Fruit fly (Drosophila melanogaster): Measurements from ENCODE around the gene emb.

DNA sequence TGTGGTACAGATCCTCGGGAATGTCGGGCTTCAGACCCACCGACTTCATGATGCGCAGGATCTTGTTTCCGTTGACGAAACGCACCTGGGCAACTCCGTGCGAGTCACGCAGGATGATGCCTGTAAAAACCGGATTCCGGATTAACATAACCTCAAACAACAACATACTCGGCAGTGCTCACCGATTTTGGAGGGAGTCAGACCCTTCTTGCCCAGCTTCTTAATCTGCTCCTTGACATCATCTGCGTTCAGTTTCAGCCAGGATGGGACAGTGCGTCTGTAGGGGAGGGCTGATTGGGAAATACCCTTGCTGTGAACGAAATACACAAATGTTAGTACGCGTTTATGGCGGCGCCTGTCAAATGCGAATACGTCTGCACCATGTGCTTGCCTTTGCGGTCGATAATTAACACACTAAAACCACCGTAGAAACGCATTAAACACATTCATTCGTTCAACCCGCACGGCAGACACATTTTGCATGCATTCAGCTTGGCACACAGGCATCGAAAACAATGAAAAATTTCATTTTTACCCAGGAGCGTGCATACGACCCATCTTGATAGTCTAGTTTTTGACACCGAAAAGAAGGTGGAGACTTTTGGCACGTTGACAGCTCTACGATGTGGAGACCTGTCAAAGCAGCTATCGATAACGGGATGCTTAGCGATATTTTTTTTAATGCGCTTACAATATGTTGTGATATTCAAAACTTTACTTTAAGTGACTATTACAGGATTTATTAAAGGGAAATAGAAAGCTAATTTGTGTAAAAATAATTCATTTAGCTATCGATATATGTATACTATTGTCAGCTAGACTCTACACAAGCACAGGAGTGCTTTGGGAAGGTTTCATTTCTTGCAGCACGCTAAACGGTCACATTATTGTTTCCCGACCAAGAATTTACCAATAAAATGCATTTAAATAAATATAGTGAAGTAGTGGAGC, 39.1 kb upstream of the emb start, which contains the start of the genes RpS13 and CSN8:
- no peak for TF ChIP-seq Ets21C (GFP tag; optimal IDR thresholded peaks at IDR 0.05)
- no peak for TF ChIP-seq Eip75B (GFP tag; optimal IDR thresholded peaks at IDR 0.05)
- TF ChIP-seq acj6 (GFP tag; optimal IDR thresholded peaks at IDR 0.05) = no peak
- no peak for TF ChIP-seq CG7368 (GFP tag; optimal IDR thresholded peaks at IDR 0.05)
- no peak for TF ChIP-seq Sox15 (GFP tag; optimal IDR thresholded peaks at IDR 0.05)
- TF ChIP-seq Lpt (GFP tag; optimal IDR thresholded peaks at IDR 0.05) = no peak

Data from whole organism, prepupa.